Worm (Caenorhabditis elegans): ENCODE measurements around the gene M153.5.

- TF ChIP-seq sea-1 (GFP tag; conservative IDR thresholded peaks at IDR 0.05) (no peak), ama-1 (optimal IDR thresholded peaks at IDR 0.05) (no peak)
Measured at ce11 chrX:12173989-12174388, 30.2 kb downstream of the M153.5 start.

Data from whole organism, early embryonic.